Fruit fly (Drosophila melanogaster): ENCODE data around the gene Pomp.
A peak's percentile ranks its signal among the peaks of the same experiment; 100 is the strongest.

Gene Pomp

DNA sequence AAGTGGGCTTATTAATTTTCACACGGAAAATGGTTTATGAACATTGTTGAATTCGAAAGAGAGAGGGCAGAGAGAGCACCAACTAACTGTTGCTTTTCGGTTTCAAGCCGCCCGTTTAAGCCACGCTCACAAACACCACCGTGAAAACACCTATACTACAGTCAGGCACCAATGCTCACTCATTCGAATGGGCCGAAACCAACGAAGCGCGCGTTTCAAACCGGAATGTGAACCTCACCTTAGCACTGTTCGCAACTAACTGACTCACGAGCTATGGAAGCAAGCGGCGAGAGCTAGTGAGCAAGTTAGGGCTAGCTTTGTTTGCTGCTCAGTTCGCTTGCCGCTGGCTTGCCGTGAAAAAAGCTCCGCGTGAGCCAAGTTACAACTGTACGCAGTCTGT lies 6.4 kb downstream of the Pomp start (continued):
- TF ChIP-seq CG12299 (tag; optimal IDR thresholded peaks at IDR 0.05) (peak; percentile 13), cg (GFP tag; optimal IDR thresholded peaks at IDR 0.05) (peak; percentile 74), Ets65A (GFP tag) (no peak), CG14014 (GFP tag; IDR thresholded peaks at IDR 0.05) (peak; percentile 36; the same call in 1 of the 2 replicates), Fer1 (GFP tag; optimal IDR thresholded peaks at IDR 0.05) (peak; percentile 50), Nf-YC (tag; optimal IDR thresholded peaks at IDR 0.05) (no peak), bbx (GFP tag; IDR thresholded peaks at IDR 0.05; ENCODE audit: partially characterized antibody) (peak; percentile 54), Deaf1 (tag; optimal IDR thresholded peaks at IDR 0.05) (peak; percentile 39), zen2 (GFP tag; IDR thresholded peaks at IDR 0.05; ENCODE audit: partially characterized antibody) (no peak), Rx (GFP tag; IDR thresholded peaks at IDR 0.05) (no peak), nom (GFP tag; optimal IDR thresholded peaks at IDR 0.05) (peak; percentile 40), Scr (GFP tag; IDR thresholded peaks at IDR 0.05; ENCODE audit: partially characterized antibody) (0 out of 2 replicates have a peak, but pooled peaks have one; percentile 42), gfzf (GFP tag; optimal IDR thresholded peaks at IDR 0.05) (peak; percentile 17), Ada2b (GFP tag; IDR thresholded peaks at IDR 0.05) (no peak), Chrac-16 (GFP tag; optimal IDR thresholded peaks at IDR 0.05) (no peak), CG17829 (tag; optimal IDR thresholded peaks at IDR 0.05) (peak; percentile 24), CG15601 (tag; optimal IDR thresholded peaks at IDR 0.05) (no peak), oc (tag; optimal IDR thresholded peaks at IDR 0.05) (peak; percentile 28), CrebB (tag; optimal IDR thresholded peaks at IDR 0.05) (peak; percentile 40), ci (GFP tag; IDR thresholded peaks at IDR 0.05) (peak; percentile 79), CG5180 (GFP tag; optimal IDR thresholded peaks at IDR 0.05) (peak; percentile 7), CG9932 (GFP tag; IDR thresholded peaks at IDR 0.05) (0 out of 2 replicates have a peak, but pooled peaks have one; percentile 23), CG16815 (GFP tag; optimal IDR thresholded peaks at IDR 0.05) (no peak), hbn (GFP tag; IDR thresholded peaks at IDR 0.05; ENCODE audit: partially characterized antibody) (0 out of 2 replicates have a peak, but pooled peaks have one; percentile 25), fu2 (GFP tag; optimal IDR thresholded peaks at IDR 0.05) (no peak), kay (GFP tag; optimal IDR thresholded peaks at IDR 0.05) (peak; percentile 47)

DNA sequence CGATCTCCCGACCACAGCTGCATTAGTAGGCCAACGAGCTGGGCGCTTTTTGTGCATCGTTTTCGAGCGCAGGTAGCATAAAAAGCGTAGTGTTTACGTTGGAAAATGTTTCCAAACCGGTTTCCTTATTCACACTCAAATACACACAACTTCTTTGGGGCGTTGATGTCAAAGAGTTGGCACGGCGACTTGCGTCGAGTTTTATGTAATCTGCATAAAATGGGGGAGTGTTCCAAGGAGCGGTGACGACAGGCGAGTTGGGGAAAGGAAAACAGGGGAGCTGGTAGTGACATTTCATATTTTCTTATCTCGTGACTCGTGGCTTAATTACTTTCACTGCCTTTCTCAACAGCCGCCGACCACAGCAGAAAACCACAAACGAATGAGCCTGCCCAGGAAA lies 7.2 kb downstream of the Pomp start:
- TF ChIP-seq chinmo (GFP tag; IDR thresholded peaks at IDR 0.05; ENCODE audit: partially characterized antibody) = peak; percentile 66; the same call in 2 of the 4 replicates
- TF ChIP-seq CG4730 (GFP tag; IDR thresholded peaks at IDR 0.05) = 0 out of 2 replicates have a peak, but pooled peaks have one; percentile 7
- TF ChIP-seq pros (GFP tag; optimal IDR thresholded peaks at IDR 0.05) = peak; percentile 64
- no peak for TF ChIP-seq ATbp (GFP tag; optimal IDR thresholded peaks at IDR 0.05)
- TF ChIP-seq disco-r (GFP tag; optimal IDR thresholded peaks at IDR 0.05) = no peak
- TF ChIP-seq vvl (GFP tag; IDR thresholded peaks at IDR 0.05) = peak; percentile 60; the same call in 1 of the 2 replicates
- peak; percentile 9 for TF ChIP-seq CG13894 (tag; optimal IDR thresholded peaks at IDR 0.05)
- peak; percentile 25; the same call in 1 of the 3 replicates for TF ChIP-seq CG6791 (GFP tag; IDR thresholded peaks at IDR 0.05; ENCODE audit: partially characterized antibody)
- TF ChIP-seq z (GFP tag; IDR thresholded peaks at IDR 0.05) = peak; percentile 67; the same call in 1 of the 3 replicates
- TF ChIP-seq kni (GFP tag; optimal IDR thresholded peaks at IDR 0.05) = peak; percentile 22
- peak; percentile 15 for TF ChIP-seq Med (GFP tag)
- TF ChIP-seq sens (GFP tag) = peak; percentile 24
- TF ChIP-seq Ptx1 (GFP tag; IDR thresholded peaks at IDR 0.05) = no peak
- TF ChIP-seq gce (GFP tag; IDR thresholded peaks at IDR 0.05) = no peak
- TF ChIP-seq Pdp1 (GFP tag; optimal IDR thresholded peaks at IDR 0.05) = peak in 1 of 2 experiments; percentile 56
